Worm (Caenorhabditis elegans) whole organism, L1 larva: ENCODE measurements around the gene srh-212.

Experiments used
- Y116A8C.19 ChIP-seq: sonication (generic microtip); optimal IDR thresholded peaks from 2 replicates; lab custom pipeline; 2016; ENCODE audit warnings: missing compliant biosample characterization, missing genetic modification characterization, borderline replicate concordance
- alr-1 ChIP-seq: fragments of 200-800 bp; sonication (Bioruptor generic); optimal IDR thresholded peaks from 2 replicates; lab custom pipeline; 2018; ENCODE audit warnings: borderline replicate concordance, mild to moderate bottlenecking, missing genetic modification characterization, missing compliant biosample characterization
- aly-2 ChIP-seq: fragments of 150-350 bp; optimal IDR thresholded peaks from 2 replicates; lab custom pipeline; 2014; ENCODE audit warnings: missing biosample characterization, missing genetic modification characterization
- ama-1 ChIP-seq: fragments of 150-350 bp; optimal IDR thresholded peaks from 2 replicates; lab custom pipeline; 2014
- blmp-1 ChIP-seq: fragments of 150-350 bp; optimal IDR thresholded peaks from 2 replicates; lab custom pipeline; 2014; ENCODE audit warnings: missing biosample characterization, missing genetic modification characterization
- ceh-63 ChIP-seq: fragments of 200-800 bp; sonication (Bioruptor generic); optimal IDR thresholded peaks from 2 replicates; lab custom pipeline; 2018; ENCODE audit warnings: mild to moderate bottlenecking, missing genetic modification characterization, missing compliant biosample characterization
- ceh-82 ChIP-seq, 3 experiments: fragments of 150-350 bp in 1 of 3; sonication (generic microtip) in 2 of 3; optimal IDR thresholded peaks; 2 replicates each; lab custom pipeline; 2014 to 2017; ENCODE audit warnings: missing biosample characterization in 3 of 3, missing genetic modification characterization in 3 of 3
- ceh-90 ChIP-seq: sonication (generic microtip); optimal IDR thresholded peaks from 2 replicates; lab custom pipeline; 2016; ENCODE audit warnings: missing genetic modification characterization, missing compliant biosample characterization
- efl-1 ChIP-seq, 4 experiments: fragments of 150-350 bp; optimal IDR thresholded peaks in 3 of 4; peaks in 1 of 4; 1 replicate in 1 of 4; 2 replicates in 3 of 4; lab custom pipeline; 2014; ENCODE audit warnings: missing biosample characterization in 2 of 4, missing genetic modification characterization in 2 of 4, missing genetic modification reagents in 2 of 4
- elt-2 ChIP-seq: sonication (generic microtip); optimal IDR thresholded peaks from 2 replicates; lab custom pipeline; 2016; ENCODE audit warnings: missing genetic modification characterization, mild to moderate bottlenecking, inconsistent platforms, missing compliant biosample characterization, missing genetic modification reagents
- fkh-10 ChIP-seq: sonication (generic microtip); optimal IDR thresholded peaks from 2 replicates; lab custom pipeline; 2017; ENCODE audit warnings: missing biosample characterization, missing genetic modification reagents, missing genetic modification characterization
- fos-1 ChIP-seq: fragments of 150-350 bp; optimal IDR thresholded peaks from 2 replicates; lab custom pipeline; 2014; ENCODE audit warnings: missing biosample characterization, missing genetic modification characterization
- irx-1 ChIP-seq: sonication (generic microtip); optimal IDR thresholded peaks from 2 replicates; lab custom pipeline; 2016; ENCODE audit warnings: missing genetic modification characterization, missing compliant biosample characterization
- lin-14 ChIP-seq: fragments of 200-800 bp; sonication (Bioruptor generic); optimal IDR thresholded peaks from 2 replicates; lab custom pipeline; 2018; ENCODE audit warnings: mild to moderate bottlenecking, missing genetic modification characterization, moderate library complexity, missing compliant biosample characterization
- lin-15B ChIP-seq: fragments of 150-350 bp; sonication (generic microtip); optimal IDR thresholded peaks from 3 replicates; lab custom pipeline; 2014; ENCODE audit warnings: missing biosample characterization, missing genetic modification characterization
- lin-39 ChIP-seq: fragments of 150-350 bp; optimal IDR thresholded peaks from 2 replicates; lab custom pipeline; 2014; ENCODE audit warnings: missing biosample characterization, missing genetic modification reagents, missing genetic modification characterization
- lir-3 ChIP-seq: sonication (generic microtip); optimal IDR thresholded peaks from 2 replicates; lab custom pipeline; 2016; ENCODE audit warnings: mild to moderate bottlenecking, missing genetic modification characterization, moderate library complexity, missing compliant biosample characterization; ENCODE audit not compliant: poor library complexity
- lsy-2 ChIP-seq, 2 experiments: fragments of 150-350 bp; optimal IDR thresholded peaks; 2 replicates each; lab custom pipeline; 2014; ENCODE audit warnings: missing biosample characterization in 2 of 2, missing genetic modification characterization in 2 of 2
- mab-9 ChIP-seq: fragments of 200-800 bp; sonication (Bioruptor generic); IDR thresholded peaks from 2 replicates; pipeline ENCODE4 v1.3.6; 2022; ENCODE audit warnings: missing genetic modification reagents, missing genetic modification characterization, missing compliant biosample characterization
- mef-2 ChIP-seq: fragments of 150-350 bp; optimal IDR thresholded peaks from 2 replicates; lab custom pipeline; 2014; ENCODE audit warnings: missing biosample characterization, missing genetic modification characterization
- mep-1 ChIP-seq: fragments of 150-350 bp; optimal IDR thresholded peaks from 2 replicates; lab custom pipeline; 2014; ENCODE audit warnings: missing biosample characterization, missing genetic modification characterization
- nhr-11 ChIP-seq: fragments of 150-350 bp; optimal IDR thresholded peaks from 2 replicates; lab custom pipeline; 2014; ENCODE audit warnings: missing biosample characterization, missing genetic modification characterization
- nhr-12 ChIP-seq: sonication (generic microtip); optimal IDR thresholded peaks from 2 replicates; lab custom pipeline; 2017; ENCODE audit warnings: missing biosample characterization, missing genetic modification characterization
- nhr-237 ChIP-seq: fragments of 150-350 bp; optimal IDR thresholded peaks from 2 replicates; lab custom pipeline; 2014; ENCODE audit warnings: missing biosample characterization, missing genetic modification characterization
- nhr-71 ChIP-seq: sonication (generic microtip); optimal IDR thresholded peaks from 2 replicates; lab custom pipeline; 2016; ENCODE audit warnings: mild to moderate bottlenecking, missing genetic modification characterization, moderate library complexity, missing compliant biosample characterization
- nhr-76 ChIP-seq: sonication (generic microtip); optimal IDR thresholded peaks from 2 replicates; lab custom pipeline; 2017; ENCODE audit warnings: missing biosample characterization, missing genetic modification characterization
- nhr-85 ChIP-seq: sonication (generic microtip); peaks from one replicate; lab custom pipeline; 2016; ENCODE audit warnings: missing genetic modification characterization, inconsistent platforms, missing compliant biosample characterization
- nhr-90 ChIP-seq: sonication (generic microtip); optimal IDR thresholded peaks from 2 replicates; lab custom pipeline; 2016; ENCODE audit warnings: mild to moderate bottlenecking, missing genetic modification characterization, missing compliant biosample characterization; ENCODE audit not compliant: poor library complexity
- pqm-1 ChIP-seq: sonication (generic microtip); optimal IDR thresholded peaks from 3 replicates; lab custom pipeline; 2017; ENCODE audit warnings: missing biosample characterization, missing genetic modification characterization
- rnt-1 ChIP-seq: sonication (generic microtip); optimal IDR thresholded peaks from 2 replicates; lab custom pipeline; 2016; ENCODE audit warnings: mild to moderate bottlenecking, missing genetic modification characterization, moderate library complexity, missing compliant biosample characterization
- skn-1 ChIP-seq: fragments of 150-350 bp; optimal IDR thresholded peaks from 2 replicates; lab custom pipeline; 2014; ENCODE audit warnings: missing biosample characterization, missing genetic modification characterization
- snu-23 ChIP-seq: sonication (generic microtip); optimal IDR thresholded peaks from 2 replicates; lab custom pipeline; 2016; ENCODE audit warnings: missing genetic modification characterization, missing compliant biosample characterization
- sup-37 ChIP-seq: fragments of 200-800 bp; sonication (Bioruptor generic); optimal IDR thresholded peaks from 2 replicates; lab custom pipeline; 2018; ENCODE audit warnings: mild to moderate bottlenecking, missing genetic modification characterization, missing compliant biosample characterization
- swsn-7 ChIP-seq: sonication (generic microtip); optimal IDR thresholded peaks from 2 replicates; lab custom pipeline; 2016; ENCODE audit warnings: missing genetic modification characterization, missing compliant biosample characterization
- tbx-2 ChIP-seq: sonication (generic microtip); optimal IDR thresholded peaks from 2 replicates; lab custom pipeline; 2016; ENCODE audit warnings: missing genetic modification characterization, missing compliant biosample characterization
- unc-130 ChIP-seq: fragments of 150-350 bp; optimal IDR thresholded peaks from 2 replicates; lab custom pipeline; 2017; ENCODE audit warnings: missing biosample characterization, missing genetic modification characterization, inconsistent platforms
- unc-30 ChIP-seq: sonication (generic microtip); optimal IDR thresholded peaks from 2 replicates; lab custom pipeline; 2017; ENCODE audit warnings: missing biosample characterization, missing genetic modification characterization
- unc-62 ChIP-seq: fragments of 150-350 bp; optimal IDR thresholded peaks from 2 replicates; lab custom pipeline; 2014; ENCODE audit warnings: missing biosample characterization, missing genetic modification reagents, missing genetic modification characterization
- unc-86 ChIP-seq: sonication (generic microtip); optimal IDR thresholded peaks from 2 replicates; lab custom pipeline; 2016; ENCODE audit warnings: missing genetic modification characterization, missing compliant biosample characterization
- xbp-1 ChIP-seq: sonication (generic microtip); optimal IDR thresholded peaks from 2 replicates; lab custom pipeline; 2016; ENCODE audit warnings: missing genetic modification characterization, missing compliant biosample characterization
- zag-1 ChIP-seq: fragments of 150-350 bp; optimal IDR thresholded peaks from 2 replicates; lab custom pipeline; 2014; ENCODE audit warnings: missing biosample characterization, missing genetic modification characterization
- ztf-4 ChIP-seq: fragments of 150-350 bp; optimal IDR thresholded peaks from 2 replicates; lab custom pipeline; 2014; ENCODE audit warnings: missing biosample characterization, missing genetic modification characterization

srh-212 gene

ce11 chrV:3554869-3555268, 42.1 kb downstream of the srh-212 start, which contains the start of gene grl-29:
grl-29 (minus strand) TSS chrV:3555236.
- TF ChIP-seq unc-86 (tag; lab: Kevin White, UChicago), result no peak
- TF ChIP-seq lin-15B (tag; lab: Kevin White, UChicago), result no peak
- TF ChIP-seq nhr-12 (tag; lab: Kevin White, UChicago), result no peak
- TF ChIP-seq lsy-2 (tag; optimal IDR thresholded peaks at IDR 0.05; lab: Kevin White, UChicago), result no peak

DNA sequence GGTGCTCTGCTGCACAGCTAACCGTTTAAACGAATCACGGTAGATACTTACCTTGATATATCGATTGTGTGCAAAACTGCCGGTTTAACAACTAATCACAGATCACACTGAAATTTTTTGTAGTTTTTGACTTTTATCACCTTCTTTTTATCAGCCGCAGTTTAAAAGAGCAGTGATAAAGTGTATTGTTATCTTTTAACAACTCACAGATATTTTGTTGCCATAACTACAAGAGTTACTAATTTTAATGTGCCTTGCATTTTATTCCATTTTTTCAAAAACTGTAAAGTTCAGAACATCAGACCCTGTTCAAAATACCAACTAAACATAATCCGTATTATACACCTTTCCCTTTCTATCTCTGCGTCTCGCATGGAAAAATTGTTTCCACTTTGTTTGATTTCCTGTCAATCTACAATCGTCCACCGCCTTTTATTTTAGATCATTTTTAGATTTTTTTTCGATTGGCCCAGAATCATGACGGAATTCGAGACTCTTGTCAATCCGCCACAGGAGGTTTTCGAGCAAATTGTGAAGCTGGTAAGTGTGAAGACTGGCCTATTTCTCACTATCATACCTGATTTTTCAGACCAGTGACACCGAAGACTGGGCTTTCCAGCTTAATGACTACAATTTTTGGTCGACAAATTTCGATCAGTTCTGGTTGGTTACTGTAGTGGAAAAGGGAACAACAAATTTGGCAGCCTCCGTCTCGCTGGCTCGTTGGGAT, 44.0 kb downstream of the srh-212 start, which contains the start of gene T24A6.20:
Gene T24A6.20 (plus strand): TSS at position 395 of the 730 bp plus-strand sequence.
- no peak for TF ChIP-seq unc-130
- TF ChIP-seq elt-2 (tag; lab: Kevin White, UChicago), result peak; percentile 70
- peak; percentile 35 for TF ChIP-seq blmp-1 (tag; lab: Kevin White, UChicago)
- no peak for TF ChIP-seq fkh-10
- TF ChIP-seq efl-1 (optimal IDR thresholded peaks at IDR 0.05; lab: Kevin White, UChicago), result no peak
- TF ChIP-seq efl-1 (GFP tag; optimal IDR thresholded peaks at IDR 0.05 in 1 of 2; lab: Kevin White, UChicago), result peak in 1 of 2 experiments; percentile 91
- TF ChIP-seq ceh-82 (tag; optimal IDR thresholded peaks at IDR 0.05; lab: Kevin White, UChicago), result no peak

- TF ChIP-seq nhr-85 (tag; lab: Kevin White, UChicago), result peak; percentile 1
- TF ChIP-seq Y116A8C.19, result no peak
- no peak for TF ChIP-seq ceh-63 (GFP tag; lab: Kevin White, UChicago)
- TF ChIP-seq fos-1, result no peak
Measured at ce11 chrV:3551765-3552164, 45.2 kb downstream of the srh-212 start, which contains the start of gene grl-28. grl-28 (minus strand) TSS chrV:3551865.

DNA sequence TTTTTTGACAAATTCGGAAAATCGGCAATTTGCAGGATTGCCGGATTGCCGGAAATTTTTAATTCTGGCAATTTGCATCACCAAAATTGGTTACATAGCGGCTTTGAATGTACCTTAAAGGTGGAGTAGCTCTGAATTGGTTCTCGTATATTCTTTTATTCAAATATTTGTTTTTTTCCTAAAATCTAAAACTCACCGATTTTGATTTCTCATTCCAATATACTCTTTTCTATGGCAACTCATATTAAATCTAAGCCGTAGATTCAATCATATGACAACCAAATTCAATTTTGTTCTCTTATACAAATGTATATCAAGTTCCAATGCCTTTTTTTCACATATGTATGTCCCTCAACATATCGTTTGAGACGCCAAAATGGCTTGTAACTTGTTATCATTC, 47.4 kb downstream of the srh-212 start, which contains the start of gene sri-21:
Gene sri-21 (plus strand): TSS at position 301 of the 400 bp plus-strand sequence.
- TF ChIP-seq ama-1 (no peak), nhr-90 (tag; lab: Kevin White, UChicago) (no peak), mab-9 (no peak), ztf-4 (tag; lab: Kevin White, UChicago) (no peak), xbp-1 (no peak), pqm-1 (tag; lab: Kevin White, UChicago) (no peak), nhr-76 (tag; lab: Kevin White, UChicago) (no peak), tbx-2 (tag; lab: Kevin White, UChicago) (no peak)

DNA sequence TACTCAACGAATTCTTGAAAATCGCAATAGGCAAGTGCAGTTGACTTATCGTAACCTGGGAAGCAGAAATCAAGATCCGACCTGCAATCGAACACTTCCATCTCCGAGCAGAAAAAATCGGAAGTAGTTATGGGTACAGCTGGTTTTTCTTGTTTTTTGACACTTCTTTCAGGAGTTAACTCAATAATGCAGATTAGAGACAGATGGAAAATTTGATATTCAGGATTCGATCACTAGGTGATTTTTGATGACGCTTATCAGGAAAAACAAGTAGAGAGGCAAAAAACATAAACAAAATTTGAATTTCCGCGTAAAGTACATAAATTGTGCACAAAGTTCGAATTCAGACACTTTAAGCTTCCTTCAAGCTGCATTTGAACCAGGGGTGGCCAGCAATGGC, 48.2 kb downstream of the srh-212 start, which contains the start of gene srw-130:
Gene srw-130 (minus strand): TSS at position 101 of the 400 bp plus-strand sequence.
- TF ChIP-seq efl-1 (optimal IDR thresholded peaks at IDR 0.05; lab: Kevin White, UChicago) (no peak), efl-1 (GFP tag; optimal IDR thresholded peaks at IDR 0.05 in 1 of 2; lab: Kevin White, UChicago) (no peak), zag-1 (tag; lab: Kevin White, UChicago) (no peak), mep-1 (tag; lab: Kevin White, UChicago) (no peak), unc-62 (no peak), lin-14 (GFP tag; lab: Kevin White, UChicago) (no peak), nhr-11 (tag; lab: Kevin White, UChicago) (no peak), Y116A8C.19 (no peak), nhr-71 (tag; lab: Kevin White, UChicago) (no peak)

DNA sequence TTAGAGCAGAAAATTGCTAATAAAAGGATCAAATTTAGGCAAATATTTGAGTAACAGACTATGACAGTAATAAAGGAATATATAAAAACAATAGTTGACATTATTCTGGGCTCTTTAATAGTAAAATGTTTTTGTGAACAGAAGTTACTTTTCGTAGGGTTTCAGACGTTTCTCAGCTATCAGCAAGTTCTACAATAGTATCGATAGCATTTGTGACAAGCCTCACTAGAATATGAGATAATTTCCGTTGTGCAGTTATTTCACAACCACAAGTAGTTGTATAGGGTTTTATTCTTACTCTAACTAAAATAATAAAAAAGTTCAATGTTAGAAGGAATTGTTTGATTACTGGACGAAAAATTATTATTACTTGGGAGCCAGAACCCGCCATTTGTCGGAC, 50.4 kb downstream of the srh-212 start, which contains the start of gene srbc-68:
Gene srbc-68 (minus strand): TSS at position 101 of the 400 bp plus-strand sequence.
- TF ChIP-seq nhr-76 (tag; lab: Kevin White, UChicago), result no peak
- no peak for TF ChIP-seq unc-30 (tag; lab: Kevin White, UChicago)
- no peak for TF ChIP-seq ceh-90 (tag; lab: Kevin White, UChicago)
- no peak for TF ChIP-seq mef-2 (tag; lab: Kevin White, UChicago)
- no peak for TF ChIP-seq unc-62
- no peak for TF ChIP-seq rnt-1
- no peak for TF ChIP-seq nhr-237 (tag; lab: Kevin White, UChicago)
- no peak for TF ChIP-seq nhr-12 (tag; lab: Kevin White, UChicago)
- TF ChIP-seq tbx-2 (tag; lab: Kevin White, UChicago), result no peak
- TF ChIP-seq skn-1 (tag; lab: Kevin White, UChicago), result no peak
- TF ChIP-seq Y116A8C.19, result no peak
- no peak for TF ChIP-seq aly-2 (tag; lab: Kevin White, UChicago)
- no peak for TF ChIP-seq snu-23 (GFP tag; lab: Kevin White, UChicago)
- no peak for TF ChIP-seq lir-3
- TF ChIP-seq sup-37 (GFP tag; lab: Kevin White, UChicago), result no peak
- no peak for TF ChIP-seq swsn-7 (tag; lab: Kevin White, UChicago)
- no peak for TF ChIP-seq irx-1 (tag; lab: Kevin White, UChicago)
- TF ChIP-seq lin-39, result no peak
- TF ChIP-seq alr-1 (tag; lab: Kevin White, UChicago), result no peak
